Fruit fly (Drosophila melanogaster): ENCODE data around the gene mRpL4.
A peak's percentile ranks its signal among the peaks of the same experiment; 100 is the strongest.

The mRpL4 gene

dm6 chr2L:16307026-16307703 lies 21.8 kb downstream of the mRpL4 start, which contains the start of the genes CG5861 and Syx5 (continued):
- TF ChIP-seq CG10669 (GFP tag; optimal IDR thresholded peaks at IDR 0.05) (no peak), CG6163 (GFP tag; IDR thresholded peaks at IDR 0.05) (no peak; the same call in 2 of the 3 replicates), CG6854 (GFP tag; optimal IDR thresholded peaks at IDR 0.05) (no peak), CG1621 (tag; optimal IDR thresholded peaks at IDR 0.05) (no peak), ss (GFP tag; optimal IDR thresholded peaks at IDR 0.05) (no peak), CG16779 (tag; optimal IDR thresholded peaks at IDR 0.05) (no peak), Eip75B (GFP tag; optimal IDR thresholded peaks at IDR 0.05) (no peak), CG6276 (GFP tag; optimal IDR thresholded peaks at IDR 0.05) (no peak), Hr4 (GFP tag; optimal IDR thresholded peaks at IDR 0.05) (no peak), CG10631 (GFP tag; optimal IDR thresholded peaks at IDR 0.05) (peak; percentile 62), dac (GFP tag; optimal IDR thresholded peaks at IDR 0.05) (no peak), topi (GFP tag; optimal IDR thresholded peaks at IDR 0.05) (no peak), CG15336 (GFP tag; IDR thresholded peaks at IDR 0.05) (0 out of 2 replicates have a peak, but pooled peaks have one; percentile 30)

- TF ChIP-seq esn (GFP tag; optimal IDR thresholded peaks at IDR 0.05), result peak; percentile 55
- peak; percentile 49 for TF ChIP-seq lz (GFP tag; optimal IDR thresholded peaks at IDR 0.05)
- TF ChIP-seq cyc (GFP tag; optimal IDR thresholded peaks at IDR 0.05), result peak; percentile 22
- TF ChIP-seq fkh (GFP tag; optimal IDR thresholded peaks at IDR 0.05), result peak; percentile 38
- no peak for TF ChIP-seq Eip93F (GFP tag; optimal IDR thresholded peaks at IDR 0.05)
- TF ChIP-seq Sox15 (GFP tag; optimal IDR thresholded peaks at IDR 0.05), result no peak
- no peak for TF ChIP-seq Eip75B (GFP tag; optimal IDR thresholded peaks at IDR 0.05)
- TF ChIP-seq achi (GFP tag; optimal IDR thresholded peaks at IDR 0.05), result no peak
- peak; percentile 37 for TF ChIP-seq topi (GFP tag; optimal IDR thresholded peaks at IDR 0.05)
- no peak for TF ChIP-seq CG8632 (GFP tag; optimal IDR thresholded peaks at IDR 0.05)
- TF ChIP-seq dac (GFP tag; optimal IDR thresholded peaks at IDR 0.05), result no peak
- TF ChIP-seq Eip78C (GFP tag), result peak; percentile 61
- TF ChIP-seq CG10631 (GFP tag; optimal IDR thresholded peaks at IDR 0.05), result peak; percentile 38
- TF ChIP-seq Sox14 (GFP tag; optimal IDR thresholded peaks at IDR 0.05), result peak; percentile 41
Measured at dm6 chr2L:16302773-16303279, 26.1 kb downstream of the mRpL4 start, which contains the start of gene GMF. Gene GMF (minus strand): TSS chr2L:16302954.

- peak; percentile 52 for TF ChIP-seq CG7368 (GFP tag; optimal IDR thresholded peaks at IDR 0.05)
- no peak for TF ChIP-seq CG8119 (GFP tag; IDR thresholded peaks at IDR 0.05)
- TF ChIP-seq svp (GFP tag), result peak; percentile 92
- TF ChIP-seq Lpt (GFP tag; optimal IDR thresholded peaks at IDR 0.05), result no peak
- TF ChIP-seq fkh (GFP tag; optimal IDR thresholded peaks at IDR 0.05), result peak; percentile 69
- TF ChIP-seq CG8319 (GFP tag; optimal IDR thresholded peaks at IDR 0.05), result peak; percentile 56
- TF ChIP-seq CG3919 (GFP tag; optimal IDR thresholded peaks at IDR 0.05), result no peak
- TF ChIP-seq Ets21C (GFP tag; optimal IDR thresholded peaks at IDR 0.05), result peak; percentile 74
- TF ChIP-seq OdsH (GFP tag; optimal IDR thresholded peaks at IDR 0.05), result peak; percentile 77
- peak; percentile 66 for TF ChIP-seq CG1621 (tag; optimal IDR thresholded peaks at IDR 0.05)
- TF ChIP-seq achi (GFP tag; optimal IDR thresholded peaks at IDR 0.05), result peak; percentile 83
- TF ChIP-seq CG11762 (GFP tag; optimal IDR thresholded peaks at IDR 0.05; ENCODE audit: insufficient read depth), result peak; percentile 63
- no peak; the same call in 1 of the 3 replicates for TF ChIP-seq CG6163 (GFP tag; IDR thresholded peaks at IDR 0.05)
- peak; percentile 56 for TF ChIP-seq CG6792 (GFP tag; optimal IDR thresholded peaks at IDR 0.05)
- peak; percentile 86 for TF ChIP-seq Hr4 (GFP tag; optimal IDR thresholded peaks at IDR 0.05)
- TF ChIP-seq lz (GFP tag; optimal IDR thresholded peaks at IDR 0.05), result peak; percentile 78
- TF ChIP-seq fd59A (GFP tag; optimal IDR thresholded peaks at IDR 0.05), result peak; percentile 44
- no peak for TF ChIP-seq CG6808 (GFP tag; optimal IDR thresholded peaks at IDR 0.05)
- no peak for TF ChIP-seq CG10669 (GFP tag; optimal IDR thresholded peaks at IDR 0.05)
- peak; percentile 79 for TF ChIP-seq Eip75B (GFP tag; optimal IDR thresholded peaks at IDR 0.05)
- TF ChIP-seq CG16779 (tag; optimal IDR thresholded peaks at IDR 0.05), result no peak
- TF ChIP-seq CG34406 (GFP tag; optimal IDR thresholded peaks at IDR 0.05), result peak; percentile 66
- no peak for TF ChIP-seq ss (GFP tag; optimal IDR thresholded peaks at IDR 0.05)
- peak; percentile 64 for TF ChIP-seq CG3032 (tag; optimal IDR thresholded peaks at IDR 0.05)
- TF ChIP-seq esn (GFP tag; optimal IDR thresholded peaks at IDR 0.05), result peak; percentile 84
- no peak for TF ChIP-seq CG6276 (GFP tag; optimal IDR thresholded peaks at IDR 0.05)
- TF ChIP-seq Smox (GFP tag; optimal IDR thresholded peaks at IDR 0.05), result no peak
- peak; percentile 63 to 72 for TF ChIP-seq salr (GFP tag; optimal IDR thresholded peaks at IDR 0.05)
- TF ChIP-seq CG4318 (GFP tag; optimal IDR thresholded peaks at IDR 0.05), result no peak
- TF ChIP-seq CG9139 (GFP tag; optimal IDR thresholded peaks at IDR 0.05), result no peak
- TF ChIP-seq CG31627 (GFP tag; optimal IDR thresholded peaks at IDR 0.05), result peak; percentile 81
- peak; percentile 76 for TF ChIP-seq cyc (GFP tag; optimal IDR thresholded peaks at IDR 0.05)
- peak; percentile 80 for TF ChIP-seq CG10631 (GFP tag; optimal IDR thresholded peaks at IDR 0.05)
Measured at dm6 chr2L:16299466-16300311, 29.2 kb downstream of the mRpL4 start, which contains the start of the genes heix and CG17328. Gene heix (minus strand): TSS chr2L:16299858. Gene CG17328 (plus strand): TSS chr2L:16299943.
